Fruit fly (Drosophila melanogaster): Measurements from ENCODE around the gene CG32579.
A peak's percentile ranks its signal among the peaks of the same experiment; 100 is the strongest.

CG32579 gene

dm6 chrX:16279340-16279941 is 43.6 kb upstream of the CG32579 start (continued):
- TF ChIP-seq NFAT (GFP tag; IDR thresholded peaks at IDR 0.05): peak; percentile 80
- TF ChIP-seq Nf-YC (tag; optimal IDR thresholded peaks at IDR 0.05): peak; percentile 25
- peak; percentile 59 for TF ChIP-seq CG17829 (tag; optimal IDR thresholded peaks at IDR 0.05)
- peak; percentile 95 for TF ChIP-seq CG34422 (GFP tag; IDR thresholded peaks at IDR 0.05)
- no peak for TF ChIP-seq Neu2 (GFP tag; optimal IDR thresholded peaks at IDR 0.05; ENCODE audit: borderline replicate concordance)
- peak; percentile 64 for TF ChIP-seq D19A (tag; optimal IDR thresholded peaks at IDR 0.05)
- peak; percentile 93 for TF ChIP-seq ci (GFP tag; IDR thresholded peaks at IDR 0.05)
- peak; percentile 70 for TF ChIP-seq CG9727 (GFP tag; optimal IDR thresholded peaks at IDR 0.05)
- peak; percentile 91 for TF ChIP-seq CG4404 (GFP tag; IDR thresholded peaks at IDR 0.05)
- TF ChIP-seq twi (tag; optimal IDR thresholded peaks at IDR 0.05): peak; percentile 19
- peak; percentile 79 for TF ChIP-seq Nf-YA (GFP tag; IDR thresholded peaks at IDR 0.05)
- peak; percentile 72 for TF ChIP-seq CG9817 (tag; optimal IDR thresholded peaks at IDR 0.05)
- TF ChIP-seq dpn (GFP tag; optimal IDR thresholded peaks at IDR 0.05): peak; percentile 82 to 94
- TF ChIP-seq abd-A (tag; optimal IDR thresholded peaks at IDR 0.05): no peak
- no peak for TF ChIP-seq hth (optimal IDR thresholded peaks at IDR 0.05)
- TF ChIP-seq pros (GFP tag; optimal IDR thresholded peaks at IDR 0.05): peak; percentile 19
- TF ChIP-seq ERR (GFP tag; optimal IDR thresholded peaks at IDR 0.05): peak; percentile 86
- peak; percentile 16 for TF ChIP-seq CG10543 (GFP tag; optimal IDR thresholded peaks at IDR 0.05)
- no peak for TF ChIP-seq CG3838 (GFP tag; optimal IDR thresholded peaks at IDR 0.05)
- TF ChIP-seq B-H1 (GFP tag; IDR thresholded peaks at IDR 0.05): peak; percentile 88
- TF ChIP-seq CG13424 (tag; optimal IDR thresholded peaks at IDR 0.05): peak; percentile 75
- peak; percentile 64 for TF ChIP-seq CG10274 (GFP tag; optimal IDR thresholded peaks at IDR 0.05)
- peak; percentile 64 for TF ChIP-seq Vsx1 (GFP tag; optimal IDR thresholded peaks at IDR 0.05)
- peak; percentile 88 for TF ChIP-seq CG2678 (tag; optimal IDR thresholded peaks at IDR 0.05)
- TF ChIP-seq CG6791 (GFP tag; IDR thresholded peaks at IDR 0.05; ENCODE audit: partially characterized antibody): 0 out of 3 replicates have a peak, but pooled peaks have one; percentile 35
- TF ChIP-seq CG2199 (GFP tag; IDR thresholded peaks at IDR 0.05): peak; percentile 84
- peak; percentile 75 for TF ChIP-seq so (GFP tag; IDR thresholded peaks at IDR 0.05)
- TF ChIP-seq zen (tag; optimal IDR thresholded peaks at IDR 0.05): peak; percentile 64
- TF ChIP-seq CG8359 (GFP tag; optimal IDR thresholded peaks at IDR 0.05; ENCODE audit: borderline replicate concordance): peak; percentile 60
- TF ChIP-seq trh (GFP tag; optimal IDR thresholded peaks at IDR 0.05): no peak
- TF ChIP-seq pnt (GFP tag; optimal IDR thresholded peaks at IDR 0.05): peak; percentile 94
- TF ChIP-seq Meics (GFP tag; optimal IDR thresholded peaks at IDR 0.05): peak; percentile 76
- TF ChIP-seq Ets97D (GFP tag; optimal IDR thresholded peaks at IDR 0.05): peak; percentile 40
- peak; percentile 63; the same call in 1 of the 2 replicates for TF ChIP-seq sens-2 (GFP tag; IDR thresholded peaks at IDR 0.05)
- TF ChIP-seq CG8924 (tag; optimal IDR thresholded peaks at IDR 0.05): peak; percentile 54
- TF ChIP-seq knrl (GFP tag; IDR thresholded peaks at IDR 0.05; ENCODE audit: partially characterized antibody): peak; percentile 43; the same call in 1 of the 3 replicates
- peak; percentile 70 for TF ChIP-seq CG12071 (GFP tag; optimal IDR thresholded peaks at IDR 0.05)
- TF ChIP-seq CG9437 (GFP tag; optimal IDR thresholded peaks at IDR 0.05): peak; percentile 51
- peak; percentile 88 for TF ChIP-seq CG1024 (GFP tag; IDR thresholded peaks at IDR 0.05)
- peak; percentile 89 for TF ChIP-seq Xrp1 (GFP tag; IDR thresholded peaks at IDR 0.05)
- TF ChIP-seq unpg (GFP tag; optimal IDR thresholded peaks at IDR 0.05): peak; percentile 68
- TF ChIP-seq CG4360 (GFP tag; IDR thresholded peaks at IDR 0.05): 0 out of 2 replicates have a peak, but pooled peaks have one; percentile 18
- peak; percentile 63 for TF ChIP-seq eyg (GFP tag; optimal IDR thresholded peaks at IDR 0.05)
- peak; percentile 72 for TF ChIP-seq CG13894 (tag; optimal IDR thresholded peaks at IDR 0.05)
- TF ChIP-seq Hsf (GFP tag; optimal IDR thresholded peaks at IDR 0.05): peak; percentile 81
- no peak for TF ChIP-seq ato (GFP tag; IDR thresholded peaks at IDR 0.05; ENCODE audit: partially characterized antibody)
- peak; percentile 71 for TF ChIP-seq tio (GFP tag; optimal IDR thresholded peaks at IDR 0.05)
- TF ChIP-seq chm (GFP tag; IDR thresholded peaks at IDR 0.05): peak; percentile 82
- TF ChIP-seq Dll (GFP tag; IDR thresholded peaks at IDR 0.05; ENCODE audit: partially characterized antibody): no peak
